Fruit fly (Drosophila melanogaster) whole organism: ENCODE measurements around the gene Trmt61.

Source experiments
- EcR ChIP-seq, 2 experiments: fragments of >200 bp; optimal IDR thresholded peaks; 2 replicates each; lab custom pipeline; 2017; ENCODE audit warnings: missing biosample characterization in 2 of 2, missing genetic modification characterization in 2 of 2, missing genetic modification reagents in 2 of 2
- pan ChIP-seq: fragments of >200 bp; optimal IDR thresholded peaks from 2 replicates; lab custom pipeline; 2017
- psq ChIP-seq: fragments of >200 bp; optimal IDR thresholded peaks from 2 replicates; lab custom pipeline; 2017
- usp ChIP-seq: fragments of >200 bp; optimal IDR thresholded peaks from 2 replicates; lab custom pipeline; 2017; ENCODE audit warnings: missing biosample characterization, missing genetic modification characterization, mixed read lengths

dm6 chr3R:26027903-26028302 lies 31.4 kb upstream of the Trmt61 start:
- TF ChIP-seq psq (lab: Kevin White, UChicago) (no peak), EcR (GFP tag; optimal IDR thresholded peaks at IDR 0.05; lab: Kevin White, UChicago) (no peak), usp (GFP tag; lab: Kevin White, UChicago) (no peak), pan (no peak)
